Worm (Caenorhabditis elegans) whole organism, L4/young adult: ENCODE data around the gene luc-7L3.
"Not testable (repeated sequence)": the region's sequence is repeated elsewhere in the genome, so short reads cannot be mapped to it uniquely, and the experiment has no call there.

ENCODE experiments used
- W03F9.2 ChIP-seq: fragments of 150-350 bp; optimal IDR thresholded peaks from 2 replicates; lab custom pipeline; 2014; ENCODE audit warnings: missing biosample characterization, missing genetic modification characterization
- dao-5 ChIP-seq: sonication (generic microtip); optimal IDR thresholded peaks from 2 replicates; lab custom pipeline; 2016; ENCODE audit warnings: missing genotype, missing genetic modification characterization, moderate library complexity, missing compliant biosample characterization
- him-1 ChIP-seq: sonication (generic microtip); optimal IDR thresholded peaks from 2 replicates; lab custom pipeline; 2016; ENCODE audit warnings: missing genotype, missing genetic modification reagents, missing genetic modification characterization, missing compliant biosample characterization

luc-7L3 gene

DNA sequence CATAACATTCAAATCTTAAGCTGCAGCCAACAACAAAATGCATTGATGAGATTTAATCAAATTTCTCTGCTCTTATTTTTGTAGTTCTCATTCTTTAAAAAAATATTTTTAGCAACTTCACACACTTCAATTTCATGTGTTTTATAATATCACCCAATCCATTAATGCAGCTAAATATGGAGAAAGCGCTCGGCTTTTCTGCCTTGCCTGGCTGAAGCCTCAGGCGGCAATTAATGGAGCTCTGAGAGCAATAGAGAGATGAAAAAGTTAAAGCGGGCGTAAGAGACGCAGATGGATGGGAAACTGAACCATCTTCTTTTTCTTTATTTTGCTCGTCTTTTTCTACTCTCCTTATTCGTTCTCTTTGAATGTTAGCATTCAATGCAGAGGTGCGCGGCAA lies 9.9 kb upstream of the luc-7L3 start:
- TF ChIP-seq W03F9.2 (tag; lab: Kevin White, UChicago), result no peak
- TF ChIP-seq him-1 (tag; lab: Kevin White, UChicago), result no peak
- no peak for TF ChIP-seq dao-5 (tag; lab: Kevin White, UChicago)

ce11 chrII:105889-106288 lies 8.1 kb upstream of the luc-7L3 start, which contains the start of gene txt-1:
TSS of gene txt-1 (plus strand) at chrII:106189.
- TF ChIP-seq W03F9.2 (tag; lab: Kevin White, UChicago) (no peak), him-1 (tag; lab: Kevin White, UChicago) (no peak), dao-5 (tag; lab: Kevin White, UChicago) (no peak)

DNA sequence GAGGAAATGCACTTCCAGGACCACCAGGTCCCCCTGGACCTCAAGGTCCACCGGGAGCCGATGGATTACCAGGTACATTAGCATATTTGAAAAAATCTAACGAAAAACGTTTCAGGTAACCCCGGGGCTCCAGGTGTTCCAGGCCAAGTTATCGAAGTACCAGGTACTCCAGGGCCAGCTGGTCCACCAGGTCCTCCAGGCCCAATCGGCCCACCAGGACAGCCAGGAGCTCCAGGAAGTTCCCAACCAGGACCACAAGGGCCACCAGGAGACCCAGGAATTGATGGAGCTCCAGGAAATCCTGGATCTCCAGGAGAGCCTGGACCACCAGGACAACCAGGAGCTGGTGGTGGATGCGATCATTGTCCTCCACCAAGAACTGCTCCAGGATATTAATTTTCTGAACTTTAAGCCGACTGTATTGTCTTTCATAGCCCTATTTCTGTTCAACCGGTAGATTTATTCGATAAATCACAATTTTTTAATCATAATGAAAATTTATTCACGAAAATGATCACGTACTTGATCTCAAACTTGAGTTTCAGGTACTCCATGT lies 7.6 kb upstream of the luc-7L3 start:
- TF ChIP-seq him-1 (tag; lab: Kevin White, UChicago) (no peak), dao-5 (tag; lab: Kevin White, UChicago) (no peak)

- no peak for TF ChIP-seq dao-5 (tag; lab: Kevin White, UChicago)
- TF ChIP-seq W03F9.2 (tag; lab: Kevin White, UChicago), result no peak
- no peak for TF ChIP-seq him-1 (tag; lab: Kevin White, UChicago)
Measured at ce11 chrII:104234-104633, 6.4 kb upstream of the luc-7L3 start, which contains the start of gene col-68. TSS of gene col-68 (plus strand) at chrII:104534.

DNA sequence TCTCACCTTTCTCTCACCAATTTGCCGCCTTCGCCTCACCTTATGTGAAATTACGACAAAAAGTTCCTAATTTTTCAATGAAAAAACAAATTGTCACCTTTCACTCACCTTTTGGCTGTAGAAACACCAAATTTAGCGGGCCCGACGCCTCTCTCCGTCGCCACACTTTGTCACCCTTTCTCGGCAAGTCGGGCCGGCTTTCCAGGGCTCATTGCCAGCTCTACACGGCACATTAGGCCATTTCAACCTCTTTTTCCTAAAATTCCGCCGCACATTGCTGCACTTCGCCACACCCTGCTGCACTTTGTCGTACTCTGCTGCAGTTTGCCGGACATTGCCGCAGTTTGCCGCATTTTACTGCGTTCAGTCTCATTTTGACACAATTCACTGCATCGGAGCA lies 3.3 kb upstream of the luc-7L3 start:
- TF ChIP-seq W03F9.2 (tag; lab: Kevin White, UChicago) (no peak), dao-5 (tag; lab: Kevin White, UChicago) (no peak), him-1 (tag; lab: Kevin White, UChicago) (no peak)

ce11 chrII:98894-99293 lies 1.1 kb upstream of the luc-7L3 start, which contains the start of gene C50D2.10:
TSS of gene C50D2.10 (plus strand) at chrII:99138.
- not testable (repeated sequence) for TF ChIP-seq dao-5, W03F9.2, him-1 (tag; lab: Kevin White, UChicago)

- no peak for TF ChIP-seq dao-5 (tag; lab: Kevin White, UChicago)
- TF ChIP-seq W03F9.2 (tag; lab: Kevin White, UChicago), result no peak
- TF ChIP-seq him-1 (tag; lab: Kevin White, UChicago), result no peak
Measured at ce11 chrII:95177-95576, 2.6 kb downstream of the luc-7L3 start, which contains the start of gene C50D2.7. TSS of gene C50D2.7 (minus strand) at chrII:95277.

ce11 chrII:91419-91818 lies 6.4 kb downstream of the luc-7L3 start, which contains the start of gene mcat-1:
TSS of gene mcat-1 (minus strand) at chrII:91519.
- TF ChIP-seq him-1 (tag; lab: Kevin White, UChicago) (no peak), W03F9.2 (tag; lab: Kevin White, UChicago) (no peak), dao-5 (tag; lab: Kevin White, UChicago) (no peak)

DNA sequence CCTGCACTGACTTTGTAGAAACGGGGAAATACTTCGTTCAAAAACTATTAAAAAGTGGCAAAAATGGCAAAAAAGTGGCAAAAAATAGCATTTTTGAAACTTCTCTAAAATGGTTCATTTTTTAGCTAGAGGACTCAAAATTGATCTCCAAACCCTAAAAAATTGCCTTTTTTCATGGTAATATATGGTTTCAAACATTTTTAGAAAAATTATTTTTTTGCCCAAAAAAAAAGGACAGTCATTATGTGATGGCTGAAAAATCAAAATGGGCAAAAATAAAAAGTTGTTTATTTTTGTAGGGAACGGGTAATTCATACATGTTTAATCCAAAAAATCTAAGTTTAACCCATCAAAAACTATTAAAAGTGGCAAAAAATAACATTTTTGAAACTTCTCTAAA lies 9.9 kb downstream of the luc-7L3 start:
- no peak for TF ChIP-seq him-1 (tag; lab: Kevin White, UChicago)
- TF ChIP-seq W03F9.2 (tag; lab: Kevin White, UChicago), result no peak
- TF ChIP-seq dao-5 (tag; lab: Kevin White, UChicago), result no peak

DNA sequence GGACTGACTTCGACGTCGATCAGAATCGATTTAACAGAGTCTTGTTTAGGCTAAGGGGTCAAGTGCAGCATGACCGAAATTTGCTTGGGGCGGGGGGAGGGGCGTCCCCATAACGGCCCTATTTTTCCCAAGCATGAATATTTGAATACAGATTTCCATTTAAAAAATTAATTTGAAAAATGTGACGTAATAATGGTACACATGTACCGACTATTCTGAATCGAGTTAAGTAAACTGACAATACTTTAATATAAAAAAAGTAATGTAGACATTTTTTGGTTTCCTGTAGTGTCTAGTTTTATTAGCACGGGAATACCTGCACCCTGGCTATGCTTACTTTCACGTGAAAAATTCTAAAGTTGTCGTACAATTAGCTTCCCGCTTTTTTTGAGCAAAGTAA lies 11.0 kb downstream of the luc-7L3 start:
- TF ChIP-seq dao-5 (tag; lab: Kevin White, UChicago) (no peak), W03F9.2 (tag; lab: Kevin White, UChicago) (no peak), him-1 (tag; lab: Kevin White, UChicago) (no peak)

DNA sequence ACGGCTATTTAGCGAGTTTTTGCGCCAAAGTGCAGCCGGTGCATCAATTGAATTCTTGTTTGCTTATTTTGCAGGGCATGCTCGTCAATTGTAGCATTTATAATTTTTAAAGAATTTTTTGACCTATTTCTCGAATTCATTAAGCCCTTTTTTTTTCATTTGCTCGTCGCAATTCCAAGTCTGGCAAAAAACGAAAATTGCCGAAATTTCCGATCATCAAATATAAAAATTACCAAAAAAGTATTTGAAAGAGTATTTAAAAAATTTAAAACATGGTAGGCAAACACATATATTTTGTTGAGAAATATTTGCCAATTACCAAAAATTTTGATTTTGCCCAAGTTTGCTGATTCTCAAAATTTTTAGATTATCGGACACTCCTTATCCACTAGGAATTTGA lies 13.7 kb downstream of the luc-7L3 start, which contains the start of gene C50D2.6:
Gene C50D2.6, plus strand, starts transcription at position 301 of the 400 bp plus-strand sequence.
- TF ChIP-seq dao-5 (tag; lab: Kevin White, UChicago) (no peak), W03F9.2 (tag; lab: Kevin White, UChicago) (no peak), him-1 (tag; lab: Kevin White, UChicago) (no peak)

DNA sequence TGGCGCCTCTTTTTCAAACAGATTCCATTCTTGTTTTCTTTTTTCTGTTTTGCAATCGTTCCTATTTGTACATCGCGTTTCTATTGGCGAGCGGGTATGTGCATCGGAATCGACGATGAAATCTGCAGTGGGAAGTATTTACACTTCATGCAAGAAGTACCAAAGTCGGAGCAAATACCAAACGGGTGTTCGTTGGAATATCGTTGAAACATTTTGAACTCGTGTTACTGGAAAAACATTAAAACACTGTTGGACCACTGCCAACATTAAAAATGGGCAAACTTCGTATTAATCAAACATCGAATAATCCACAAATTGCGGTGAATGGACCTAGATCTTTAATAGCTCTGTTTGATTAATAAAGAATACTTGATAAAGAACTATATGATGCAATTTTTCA lies 18.7 kb downstream of the luc-7L3 start, which contains the start of gene C23H3.9:
Gene C23H3.9, minus strand, starts transcription at position 101 of the 400 bp plus-strand sequence.
- TF ChIP-seq W03F9.2 (tag; lab: Kevin White, UChicago) (no peak), dao-5 (tag; lab: Kevin White, UChicago) (no peak), him-1 (tag; lab: Kevin White, UChicago) (no peak)

DNA sequence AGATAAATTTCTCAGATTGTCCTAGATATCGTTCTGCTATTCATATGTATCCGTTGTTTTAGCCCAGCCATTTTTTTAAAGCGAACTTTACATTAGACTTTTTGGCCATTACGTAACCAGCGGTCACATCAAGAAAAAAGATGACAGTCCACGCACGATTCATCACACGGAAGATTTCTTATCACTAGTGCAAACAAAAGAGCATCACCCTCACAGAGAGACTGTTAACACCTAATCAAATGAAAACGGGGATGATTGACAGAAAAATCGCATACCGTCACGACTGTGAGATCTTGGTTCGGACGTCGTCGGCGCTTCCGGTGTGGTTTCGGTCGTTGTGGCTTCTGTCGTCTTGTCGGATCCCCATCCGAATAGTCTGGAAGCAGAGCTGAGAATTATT lies 21.2 kb downstream of the luc-7L3 start:
- TF ChIP-seq W03F9.2 (tag; lab: Kevin White, UChicago), result no peak
- TF ChIP-seq dao-5 (tag; lab: Kevin White, UChicago), result no peak
- TF ChIP-seq him-1 (tag; lab: Kevin White, UChicago), result no peak

DNA sequence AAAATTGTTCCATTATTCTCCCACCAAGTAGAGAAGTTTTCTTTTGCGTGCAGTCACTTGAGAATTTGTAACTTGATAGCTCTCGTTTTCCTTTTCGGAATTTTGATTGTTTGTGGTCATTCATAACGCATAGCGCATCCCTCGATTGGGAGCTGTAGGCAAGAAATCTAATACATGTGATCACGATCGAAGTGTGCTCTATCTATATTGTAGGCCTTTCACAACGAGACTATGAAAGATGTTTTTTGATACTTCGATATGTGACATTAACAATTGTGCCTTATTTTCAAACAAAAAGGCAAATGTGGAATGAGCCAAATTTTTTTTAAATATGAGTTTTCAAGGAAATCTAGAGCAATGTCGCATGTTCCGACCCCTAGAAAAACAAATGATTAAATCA lies 22.0 kb downstream of the luc-7L3 start:
- no peak for TF ChIP-seq him-1 (tag; lab: Kevin White, UChicago)
- TF ChIP-seq dao-5 (tag; lab: Kevin White, UChicago), result no peak
- no peak for TF ChIP-seq W03F9.2 (tag; lab: Kevin White, UChicago)
